Fruit fly (Drosophila melanogaster): ENCODE measurements around the gene CG17029.

The CG17029 gene

DNA sequence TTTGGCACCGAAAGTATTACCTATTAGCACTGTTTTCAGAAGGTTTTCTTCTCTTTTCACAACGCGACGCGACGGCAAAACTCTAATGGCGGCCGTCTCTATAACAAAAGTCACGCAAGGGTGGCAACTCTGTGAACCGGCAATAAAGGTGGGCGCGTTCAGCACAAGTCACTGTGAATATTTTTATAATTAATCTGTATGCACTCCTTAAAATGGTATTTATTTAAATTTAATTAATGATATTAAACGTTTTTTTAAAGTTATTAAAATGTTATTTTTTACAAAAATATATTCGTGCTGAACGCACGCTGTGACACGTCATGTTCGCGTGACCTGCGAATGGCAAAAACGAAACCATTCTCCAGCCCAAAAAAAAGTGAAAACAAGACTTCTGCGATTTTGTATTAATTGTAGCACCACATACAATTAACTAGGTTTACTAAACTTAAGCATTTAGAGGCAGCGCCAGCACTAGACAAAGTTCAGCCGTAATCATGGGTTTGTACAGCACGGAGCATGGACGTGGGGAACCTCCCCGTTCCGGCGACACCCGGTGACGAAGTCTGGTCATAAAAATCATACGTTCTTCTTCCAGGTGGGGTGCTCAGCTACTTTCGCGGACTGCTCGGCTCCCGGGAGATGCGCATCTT is 6.2 kb downstream of the CG17029 start, which contains the start of the genes brm and Arl1:
TSS of gene brm (minus strand) at position 87 of the 650 bp plus-strand sequence.
TSS of gene Arl1 (plus strand) at position 353 of the 650 bp plus-strand sequence.
- TF ChIP-seq CG14655 (GFP tag; optimal IDR thresholded peaks at IDR 0.05) (peak; percentile 99), Snoo (tag; optimal IDR thresholded peaks at IDR 0.05) (peak; percentile 99), CG8301 (tag; optimal IDR thresholded peaks at IDR 0.05) (peak; percentile 96), CG9948 (tag; optimal IDR thresholded peaks at IDR 0.05) (peak; percentile 98), CG4496 (GFP tag; IDR thresholded peaks at IDR 0.05) (peak; percentile 99), rn (GFP tag; IDR thresholded peaks at IDR 0.05) (peak; percentile 99), CG12605 (GFP tag; IDR thresholded peaks at IDR 0.05) (peak; percentile 98), CG15710 (tag; optimal IDR thresholded peaks at IDR 0.05) (peak; percentile 99), Pif1A (GFP tag; optimal IDR thresholded peaks at IDR 0.05) (no peak), CG34367 (tag; optimal IDR thresholded peaks at IDR 0.05) (peak; percentile 96), CG13204 (GFP tag; optimal IDR thresholded peaks at IDR 0.05) (peak; percentile 91), D1 (tag; optimal IDR thresholded peaks at IDR 0.05) (no peak), CG10348 (GFP tag; IDR thresholded peaks at IDR 0.05) (peak; percentile 96), CG17806 (tag; optimal IDR thresholded peaks at IDR 0.05) (peak; percentile 99), CG32121 (GFP tag; IDR thresholded peaks at IDR 0.05) (peak; percentile 99), gl (tag; optimal IDR thresholded peaks at IDR 0.05) (peak; percentile 92), Ets98B (GFP tag; IDR thresholded peaks at IDR 0.05) (peak; percentile 99), CG8159 (tag; optimal IDR thresholded peaks at IDR 0.05) (peak; percentile 98), EcR (GFP tag; optimal IDR thresholded peaks at IDR 0.05) (peak; percentile 65), Pif1B (GFP tag; optimal IDR thresholded peaks at IDR 0.05) (peak; percentile 96), fd96Ca (GFP tag; IDR thresholded peaks at IDR 0.05) (peak; percentile 99)

DNA sequence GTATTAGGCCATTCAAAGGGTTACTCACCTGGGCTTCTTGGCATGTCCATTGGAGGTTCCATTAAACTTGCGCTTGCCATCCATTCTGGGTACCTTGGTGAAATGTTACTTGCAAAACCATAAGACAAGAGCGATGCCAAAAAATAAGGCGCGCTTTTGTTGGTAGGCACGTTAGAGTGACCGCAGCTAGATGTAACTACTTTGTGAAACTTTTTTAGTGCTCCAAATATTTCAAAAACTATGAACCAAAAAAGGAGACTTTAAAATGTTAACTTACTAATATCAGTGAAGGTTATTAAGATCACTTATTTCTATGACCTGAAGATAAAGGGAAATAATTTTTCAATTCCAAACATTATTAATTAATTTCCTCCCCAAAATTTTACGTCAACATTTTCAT is 11.0 kb downstream of the CG17029 start, which contains the start of gene PolD1:
TSS of gene PolD1 (minus strand) at position 181 of the 400 bp plus-strand sequence.
- TF ChIP-seq EcR (GFP tag; optimal IDR thresholded peaks at IDR 0.05) (no peak), CG12605 (GFP tag; IDR thresholded peaks at IDR 0.05) (no peak), CG13204 (GFP tag; optimal IDR thresholded peaks at IDR 0.05) (no peak), CG4496 (GFP tag; IDR thresholded peaks at IDR 0.05) (no peak), Ets98B (GFP tag; IDR thresholded peaks at IDR 0.05) (no peak), gl (tag; optimal IDR thresholded peaks at IDR 0.05) (no peak), CG8301 (tag; optimal IDR thresholded peaks at IDR 0.05) (no peak), CG14655 (GFP tag; optimal IDR thresholded peaks at IDR 0.05) (no peak), fd96Ca (GFP tag; IDR thresholded peaks at IDR 0.05) (no peak), Snoo (tag; optimal IDR thresholded peaks at IDR 0.05) (no peak), CG9948 (tag; optimal IDR thresholded peaks at IDR 0.05) (no peak), CG8159 (tag; optimal IDR thresholded peaks at IDR 0.05) (no peak), CG34367 (tag; optimal IDR thresholded peaks at IDR 0.05) (no peak)

DNA sequence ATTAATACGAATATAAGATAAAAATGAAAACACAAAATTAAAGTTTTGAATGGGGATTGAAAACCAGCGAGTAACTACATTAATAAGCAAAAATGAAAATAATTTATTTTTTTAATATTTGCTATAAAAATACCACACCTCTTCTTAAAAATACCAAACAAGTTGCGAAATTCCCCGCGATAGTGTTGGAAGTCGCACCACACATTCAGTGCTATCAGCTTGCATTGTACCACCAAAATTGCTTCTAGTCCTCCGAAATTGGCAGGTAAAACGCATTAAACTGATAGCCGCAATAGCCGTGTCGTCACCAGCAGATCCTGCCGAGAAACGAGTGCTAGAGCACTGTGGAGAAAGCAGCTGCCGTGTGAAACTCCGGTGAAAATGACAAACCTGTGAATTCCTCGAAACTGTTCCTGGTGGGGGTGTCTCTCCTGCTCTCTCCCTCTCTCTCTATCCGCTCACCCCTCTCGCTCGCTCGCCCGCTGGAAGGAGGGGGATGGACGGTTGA is 11.4 kb downstream of the CG17029 start, which contains the start of gene Hip14:
TSS of gene Hip14 (plus strand) at position 198 of the 508 bp plus-strand sequence.
- no peak for TF ChIP-seq CG8301 (tag; optimal IDR thresholded peaks at IDR 0.05)
- TF ChIP-seq Pif1A (GFP tag; optimal IDR thresholded peaks at IDR 0.05) = no peak
- no peak for TF ChIP-seq CG14655 (GFP tag; optimal IDR thresholded peaks at IDR 0.05)
- TF ChIP-seq CG9948 (tag; optimal IDR thresholded peaks at IDR 0.05) = no peak
- peak; percentile 28 for TF ChIP-seq Snoo (tag; optimal IDR thresholded peaks at IDR 0.05)
- TF ChIP-seq CG4496 (GFP tag; IDR thresholded peaks at IDR 0.05) = no peak
- TF ChIP-seq D1 (tag; optimal IDR thresholded peaks at IDR 0.05) = no peak
- TF ChIP-seq CG13204 (GFP tag; optimal IDR thresholded peaks at IDR 0.05) = no peak
- TF ChIP-seq Ets98B (GFP tag; IDR thresholded peaks at IDR 0.05) = peak; percentile 7; the same call in 1 of the 2 replicates
- TF ChIP-seq CG8159 (tag; optimal IDR thresholded peaks at IDR 0.05) = no peak
- TF ChIP-seq CG12605 (GFP tag; IDR thresholded peaks at IDR 0.05) = no peak
- peak; percentile 2 for TF ChIP-seq gl (tag; optimal IDR thresholded peaks at IDR 0.05)
- no peak for TF ChIP-seq EcR (GFP tag; optimal IDR thresholded peaks at IDR 0.05)
- TF ChIP-seq CG34367 (tag; optimal IDR thresholded peaks at IDR 0.05) = no peak
- no peak for TF ChIP-seq fd96Ca (GFP tag; IDR thresholded peaks at IDR 0.05)
- no peak for TF ChIP-seq Pif1B (GFP tag; optimal IDR thresholded peaks at IDR 0.05)

DNA sequence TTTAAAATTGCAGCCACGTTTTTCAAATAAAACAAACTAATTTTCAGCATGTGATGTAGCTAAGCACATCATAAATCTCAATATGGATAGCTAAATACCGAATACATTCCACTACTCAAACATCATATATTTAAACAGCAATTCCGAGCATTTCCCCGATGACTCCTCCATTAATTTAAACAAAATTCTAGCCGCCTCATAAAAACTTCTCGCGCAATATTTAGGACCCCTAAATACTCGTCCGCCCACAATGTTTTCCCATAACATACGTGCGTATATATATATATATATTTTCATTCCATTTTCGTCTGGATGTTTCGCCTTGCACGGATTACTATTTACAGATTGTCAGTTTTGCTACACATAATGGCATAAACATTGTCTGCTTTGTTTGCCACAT is 19.3 kb downstream of the CG17029 start:
- TF ChIP-seq Ets98B (GFP tag; IDR thresholded peaks at IDR 0.05) (no peak), Snoo (tag; optimal IDR thresholded peaks at IDR 0.05) (no peak)

DNA sequence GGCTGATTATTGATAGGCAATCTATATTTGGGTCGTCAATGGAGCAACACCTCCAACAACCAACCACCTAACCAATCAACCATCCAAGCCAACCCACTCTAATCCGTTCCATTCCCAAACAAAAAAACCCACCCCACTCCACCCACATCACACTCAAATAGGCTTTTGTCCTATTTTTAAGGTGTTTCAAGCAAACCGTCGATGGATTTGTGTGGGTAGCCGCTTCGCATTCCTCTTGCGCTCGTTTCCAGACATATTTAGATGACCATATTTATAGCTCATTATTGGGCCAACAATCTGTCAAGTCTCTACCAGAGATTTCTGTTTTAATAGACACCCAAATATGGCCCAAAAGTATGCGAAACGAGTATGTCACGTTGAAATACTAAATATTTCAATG is 21.5 kb downstream of the CG17029 start:
- TF ChIP-seq CG9948 (tag; optimal IDR thresholded peaks at IDR 0.05) (no peak), CG17806 (tag; optimal IDR thresholded peaks at IDR 0.05) (no peak), CG32121 (GFP tag; IDR thresholded peaks at IDR 0.05) (no peak), CG4496 (GFP tag; IDR thresholded peaks at IDR 0.05) (no peak), Snoo (tag; optimal IDR thresholded peaks at IDR 0.05) (no peak), CG34367 (tag; optimal IDR thresholded peaks at IDR 0.05) (no peak), CG13204 (GFP tag; optimal IDR thresholded peaks at IDR 0.05) (no peak), CG14655 (GFP tag; optimal IDR thresholded peaks at IDR 0.05) (no peak), EcR (GFP tag; optimal IDR thresholded peaks at IDR 0.05) (no peak), D1 (tag; optimal IDR thresholded peaks at IDR 0.05) (no peak), Ets98B (GFP tag; IDR thresholded peaks at IDR 0.05) (no peak), CG8159 (tag; optimal IDR thresholded peaks at IDR 0.05) (no peak), fd96Ca (GFP tag; IDR thresholded peaks at IDR 0.05) (no peak)

Data from whole organism, pupa.